Worm (Caenorhabditis elegans) whole organism, early embryonic: ENCODE results near the gene rig-4.

ENCODE experiments used
- B0310.2 ChIP-seq: sonication (generic microtip); optimal IDR thresholded peaks from 2 replicates; lab custom pipeline; 2016; ENCODE audit warnings: mild to moderate bottlenecking, missing genetic modification characterization, missing compliant biosample characterization
- F13C5.2 ChIP-seq: sonication (generic microtip); optimal IDR thresholded peaks from 2 replicates; lab custom pipeline; 2017; ENCODE audit warnings: mild to moderate bottlenecking, missing genetic modification characterization, inconsistent platforms, missing compliant biosample characterization
- aly-1 ChIP-seq: sonication (generic microtip); optimal IDR thresholded peaks from 2 replicates; lab custom pipeline; 2016; ENCODE audit warnings: missing genetic modification characterization, missing compliant biosample characterization
- ama-1 ChIP-seq: fragments of 150-350 bp; optimal IDR thresholded peaks from 2 replicates; lab custom pipeline; 2014
- ceh-13 ChIP-seq: fragments of 200-800 bp; sonication (Bioruptor generic); optimal IDR thresholded peaks from 2 replicates; lab custom pipeline; 2018; ENCODE audit warnings: mild to moderate bottlenecking, missing genetic modification characterization, missing compliant biosample characterization
- ceh-36 ChIP-seq: sonication (generic microtip); optimal IDR thresholded peaks from 2 replicates; lab custom pipeline; 2016; ENCODE audit warnings: missing genetic modification characterization, inconsistent platforms, missing compliant biosample characterization
- ets-7 ChIP-seq: sonication (generic microtip); optimal IDR thresholded peaks from 2 replicates; lab custom pipeline; 2016; ENCODE audit warnings: missing genotype, missing genetic modification characterization, missing compliant biosample characterization
- flt-1 ChIP-seq: fragments of 200-800 bp; sonication (Bioruptor generic); IDR thresholded peaks from 2 replicates; pipeline ENCODE4 v1.3.6; 2022; ENCODE audit warnings: missing genetic modification characterization, missing compliant biosample characterization
- hmbx-1 ChIP-seq: sonication (generic microtip); optimal IDR thresholded peaks from 2 replicates; lab custom pipeline; 2016; ENCODE audit warnings: mild to moderate bottlenecking, missing genetic modification characterization, missing compliant biosample characterization
- hmg-4 ChIP-seq: fragments of 200-800 bp; sonication (Bioruptor generic); optimal IDR thresholded peaks from 2 replicates; lab custom pipeline; 2018; ENCODE audit warnings: mild to moderate bottlenecking, missing genetic modification characterization, missing compliant biosample characterization
- hnd-1 ChIP-seq: sonication (generic microtip); optimal IDR thresholded peaks from 2 replicates; lab custom pipeline; 2016; ENCODE audit warnings: missing genetic modification characterization, missing compliant biosample characterization
- pes-1 ChIP-seq: fragments of 200-800 bp; sonication (Bioruptor generic); IDR thresholded peaks from 2 replicates; pipeline ENCODE4 v1.3.6; 2022; ENCODE audit warnings: missing genetic modification reagents, missing genetic modification characterization, missing compliant biosample characterization
- scrt-1 ChIP-seq: fragments of 200-800 bp; sonication (Bioruptor generic); IDR thresholded peaks from 2 replicates; pipeline ENCODE4 v1.3.6; 2022; ENCODE audit warnings: missing genetic modification characterization, missing compliant biosample characterization
- sea-1 ChIP-seq: fragments of 200-800 bp; sonication (Bioruptor generic); conservative IDR thresholded peaks from 2 replicates; pipeline ENCODE4 v1.3.6; 2022; ENCODE audit warnings: missing genetic modification characterization, missing compliant biosample characterization
- tbx-11 ChIP-seq: fragments of 200-800 bp; sonication (Bioruptor generic); IDR thresholded peaks from 2 replicates; pipeline ENCODE4 v1.3.6; 2022; ENCODE audit warnings: missing genetic modification characterization, missing compliant biosample characterization
- tbx-37 ChIP-seq: fragments of 200-800 bp; sonication (Bioruptor generic); conservative IDR thresholded peaks from 2 replicates; pipeline ENCODE4 v1.3.6; 2022; ENCODE audit warnings: missing genetic modification reagents, missing genetic modification characterization, missing compliant biosample characterization
- tra-4 ChIP-seq: sonication (generic microtip); optimal IDR thresholded peaks from 2 replicates; lab custom pipeline; 2017; ENCODE audit warnings: missing genetic modification characterization, missing compliant biosample characterization

The rig-4 gene

ce11 chrIV:7943272-7943671 lies 60.6 kb downstream of the rig-4 start:
- TF ChIP-seq hnd-1 (tag; lab: Kevin White, UChicago) (no peak), B0310.2 (tag; lab: Kevin White, UChicago) (no peak), tbx-11 (GFP tag; lab: Robert Waterston, UW) (no peak), flt-1 (GFP tag; lab: Robert Waterston, UW) (no peak), hmbx-1 (tag; lab: Kevin White, UChicago) (no peak), ceh-13 (no peak), tbx-37 (no peak), scrt-1 (no peak), sea-1 (no peak), tra-4 (no peak), ets-7 (tag; lab: Kevin White, UChicago) (no peak), aly-1 (tag; lab: Kevin White, UChicago) (no peak), hmg-4 (GFP tag; lab: Kevin White, UChicago) (no peak), F13C5.2 (tag; lab: Kevin White, UChicago) (no peak), pes-1 (no peak), ceh-36 (tag; lab: Kevin White, UChicago) (no peak), ama-1 (lab: Kevin White, UChicago) (no peak)
